Worm (Caenorhabditis elegans) whole organism, L1 larva: ENCODE results near the gene Y67D8B.1.
A peak's percentile ranks its signal among the peaks of the same experiment; 100 is the strongest.

Source experiments
- C04F5.9 ChIP-seq: sonication (generic microtip); optimal IDR thresholded peaks from 2 replicates; lab custom pipeline; 2016; ENCODE audit warnings: missing genetic modification characterization, missing compliant biosample characterization
- Y116A8C.19 ChIP-seq: sonication (generic microtip); optimal IDR thresholded peaks from 2 replicates; lab custom pipeline; 2016; ENCODE audit warnings: missing compliant biosample characterization, missing genetic modification characterization, borderline replicate concordance
- aha-1 ChIP-seq: fragments of 150-350 bp; optimal IDR thresholded peaks from 2 replicates; lab custom pipeline; 2014; ENCODE audit warnings: missing biosample characterization, missing genetic modification characterization
- alr-1 ChIP-seq: fragments of 200-800 bp; sonication (Bioruptor generic); optimal IDR thresholded peaks from 2 replicates; lab custom pipeline; 2018; ENCODE audit warnings: borderline replicate concordance, mild to moderate bottlenecking, missing genetic modification characterization, missing compliant biosample characterization
- ama-1 ChIP-seq: fragments of 150-350 bp; optimal IDR thresholded peaks from 2 replicates; lab custom pipeline; 2014
- ceh-8 ChIP-seq: fragments of 200-800 bp; sonication (Bioruptor generic); optimal IDR thresholded peaks from 2 replicates; lab custom pipeline; 2018; ENCODE audit warnings: mild to moderate bottlenecking, missing genetic modification characterization, moderate library complexity, missing compliant biosample characterization
- ceh-82 ChIP-seq, 3 experiments: fragments of 150-350 bp in 1 of 3; sonication (generic microtip) in 2 of 3; optimal IDR thresholded peaks; 2 replicates each; lab custom pipeline; 2014 to 2017; ENCODE audit warnings: missing biosample characterization in 3 of 3, missing genetic modification characterization in 3 of 3
- ceh-90 ChIP-seq: sonication (generic microtip); optimal IDR thresholded peaks from 2 replicates; lab custom pipeline; 2016; ENCODE audit warnings: missing genetic modification characterization, missing compliant biosample characterization
- ces-1 ChIP-seq: fragments of 150-350 bp; optimal IDR thresholded peaks from 2 replicates; lab custom pipeline; 2014; ENCODE audit warnings: missing biosample characterization, missing genetic modification reagents, missing genetic modification characterization
- dsc-1 ChIP-seq: sonication (generic microtip); optimal IDR thresholded peaks from 2 replicates; lab custom pipeline; 2016; ENCODE audit warnings: mild to moderate bottlenecking, missing genetic modification characterization, missing compliant biosample characterization
- efl-1 ChIP-seq, 4 experiments: fragments of 150-350 bp; optimal IDR thresholded peaks in 3 of 4; peaks in 1 of 4; 1 replicate in 1 of 4; 2 replicates in 3 of 4; lab custom pipeline; 2014; ENCODE audit warnings: missing biosample characterization in 2 of 4, missing genetic modification characterization in 2 of 4, missing genetic modification reagents in 2 of 4
- egl-13 ChIP-seq: sonication (generic microtip); optimal IDR thresholded peaks from 2 replicates; lab custom pipeline; 2016; ENCODE audit warnings: missing genotype, missing genetic modification reagents, missing genetic modification characterization, missing compliant biosample characterization
- egl-27 ChIP-seq, 2 experiments: fragments of 150-350 bp in 1 of 2; sonication (generic microtip); optimal IDR thresholded peaks; 3 replicates each; lab custom pipeline; 2017 to 2018; ENCODE audit warnings: missing biosample characterization in 2 of 2, missing genetic modification characterization in 2 of 2, missing genetic modification reagents in 2 of 2
- elt-2 ChIP-seq: sonication (generic microtip); optimal IDR thresholded peaks from 2 replicates; lab custom pipeline; 2016; ENCODE audit warnings: missing genetic modification characterization, mild to moderate bottlenecking, inconsistent platforms, missing compliant biosample characterization, missing genetic modification reagents
- fkh-10 ChIP-seq: sonication (generic microtip); optimal IDR thresholded peaks from 2 replicates; lab custom pipeline; 2017; ENCODE audit warnings: missing biosample characterization, missing genetic modification reagents, missing genetic modification characterization
- fkh-8 ChIP-seq: sonication (generic microtip); optimal IDR thresholded peaks from 2 replicates; lab custom pipeline; 2016; ENCODE audit warnings: mild to moderate bottlenecking, missing genetic modification characterization, missing compliant biosample characterization
- fos-1 ChIP-seq: fragments of 150-350 bp; optimal IDR thresholded peaks from 2 replicates; lab custom pipeline; 2014; ENCODE audit warnings: missing biosample characterization, missing genetic modification characterization
- hpl-2 ChIP-seq: fragments of 150-350 bp; optimal IDR thresholded peaks from 2 replicates; lab custom pipeline; 2014; ENCODE audit warnings: missing biosample characterization, missing genetic modification reagents, missing genetic modification characterization
- irx-1 ChIP-seq: sonication (generic microtip); optimal IDR thresholded peaks from 2 replicates; lab custom pipeline; 2016; ENCODE audit warnings: missing genetic modification characterization, missing compliant biosample characterization
- isw-1 ChIP-seq: fragments of 200-800 bp; sonication (Bioruptor generic); IDR thresholded peaks from 2 replicates; pipeline ENCODE4 v1.3.6; 2022; ENCODE audit warnings: missing genetic modification characterization, missing compliant biosample characterization
- jun-1 ChIP-seq: fragments of 150-350 bp; optimal IDR thresholded peaks from 2 replicates; lab custom pipeline; 2014; ENCODE audit warnings: missing biosample characterization, missing genetic modification reagents, missing genetic modification characterization
- lin-14 ChIP-seq: fragments of 200-800 bp; sonication (Bioruptor generic); optimal IDR thresholded peaks from 2 replicates; lab custom pipeline; 2018; ENCODE audit warnings: mild to moderate bottlenecking, missing genetic modification characterization, moderate library complexity, missing compliant biosample characterization
- lin-35 ChIP-seq, 2 experiments: fragments of 150-350 bp; optimal IDR thresholded peaks; 2 replicates each; lab custom pipeline; 2014; ENCODE audit warnings: missing biosample characterization in 2 of 2, missing genetic modification characterization in 2 of 2, missing genetic modification reagents in 2 of 2
- lin-39 ChIP-seq: fragments of 150-350 bp; optimal IDR thresholded peaks from 2 replicates; lab custom pipeline; 2014; ENCODE audit warnings: missing biosample characterization, missing genetic modification reagents, missing genetic modification characterization
- mdl-1 ChIP-seq, 2 experiments: fragments of 150-350 bp; optimal IDR thresholded peaks; 2 replicates each; lab custom pipeline; 2014 to 2017; ENCODE audit warnings: missing biosample characterization in 2 of 2, missing genetic modification characterization in 2 of 2, inconsistent platforms in 1 of 2
- nhr-12 ChIP-seq: sonication (generic microtip); optimal IDR thresholded peaks from 2 replicates; lab custom pipeline; 2017; ENCODE audit warnings: missing biosample characterization, missing genetic modification characterization
- nhr-19 ChIP-seq: fragments of 200-800 bp; sonication (Bioruptor generic); conservative IDR thresholded peaks from 2 replicates; pipeline ENCODE4 v1.3.6; 2022; ENCODE audit warnings: missing genetic modification characterization, missing compliant biosample characterization
- nhr-47 ChIP-seq: sonication (generic microtip); optimal IDR thresholded peaks from 2 replicates; lab custom pipeline; 2016; ENCODE audit warnings: mild to moderate bottlenecking, missing genetic modification characterization, moderate library complexity, missing compliant biosample characterization
- nhr-71 ChIP-seq: sonication (generic microtip); optimal IDR thresholded peaks from 2 replicates; lab custom pipeline; 2016; ENCODE audit warnings: mild to moderate bottlenecking, missing genetic modification characterization, moderate library complexity, missing compliant biosample characterization
- nhr-77 ChIP-seq: fragments of 150-350 bp; optimal IDR thresholded peaks from 2 replicates; lab custom pipeline; 2014; ENCODE audit warnings: missing biosample characterization, missing genetic modification characterization
- nhr-85 ChIP-seq: sonication (generic microtip); peaks from one replicate; lab custom pipeline; 2016; ENCODE audit warnings: missing genetic modification characterization, inconsistent platforms, missing compliant biosample characterization
- pag-3 ChIP-seq: sonication (generic microtip); optimal IDR thresholded peaks from 2 replicates; lab custom pipeline; 2017; ENCODE audit warnings: missing genetic modification characterization, mild to moderate bottlenecking, missing compliant biosample characterization, antibody characterized with exemption, borderline replicate concordance; ENCODE audit not compliant: insufficient read depth
- pqm-1 ChIP-seq: sonication (generic microtip); optimal IDR thresholded peaks from 3 replicates; lab custom pipeline; 2017; ENCODE audit warnings: missing biosample characterization, missing genetic modification characterization
- skn-1 ChIP-seq: fragments of 150-350 bp; optimal IDR thresholded peaks from 2 replicates; lab custom pipeline; 2014; ENCODE audit warnings: missing biosample characterization, missing genetic modification characterization
- sox-4 ChIP-seq: sonication (generic microtip); optimal IDR thresholded peaks from 2 replicates; lab custom pipeline; 2016; ENCODE audit warnings: missing genetic modification characterization, missing compliant biosample characterization
- swsn-7 ChIP-seq: sonication (generic microtip); optimal IDR thresholded peaks from 2 replicates; lab custom pipeline; 2016; ENCODE audit warnings: missing genetic modification characterization, missing compliant biosample characterization
- tbx-2 ChIP-seq: sonication (generic microtip); optimal IDR thresholded peaks from 2 replicates; lab custom pipeline; 2016; ENCODE audit warnings: missing genetic modification characterization, missing compliant biosample characterization
- unc-130 ChIP-seq: fragments of 150-350 bp; optimal IDR thresholded peaks from 2 replicates; lab custom pipeline; 2017; ENCODE audit warnings: missing biosample characterization, missing genetic modification characterization, inconsistent platforms
- unc-30 ChIP-seq: sonication (generic microtip); optimal IDR thresholded peaks from 2 replicates; lab custom pipeline; 2017; ENCODE audit warnings: missing biosample characterization, missing genetic modification characterization
- unc-62 ChIP-seq: fragments of 150-350 bp; optimal IDR thresholded peaks from 2 replicates; lab custom pipeline; 2014; ENCODE audit warnings: missing biosample characterization, missing genetic modification reagents, missing genetic modification characterization
- unc-86 ChIP-seq: sonication (generic microtip); optimal IDR thresholded peaks from 2 replicates; lab custom pipeline; 2016; ENCODE audit warnings: missing genetic modification characterization, missing compliant biosample characterization
- zag-1 ChIP-seq: fragments of 150-350 bp; optimal IDR thresholded peaks from 2 replicates; lab custom pipeline; 2014; ENCODE audit warnings: missing biosample characterization, missing genetic modification characterization
- ztf-4 ChIP-seq: fragments of 150-350 bp; optimal IDR thresholded peaks from 2 replicates; lab custom pipeline; 2014; ENCODE audit warnings: missing biosample characterization, missing genetic modification characterization

Gene Y67D8B.1

DNA sequence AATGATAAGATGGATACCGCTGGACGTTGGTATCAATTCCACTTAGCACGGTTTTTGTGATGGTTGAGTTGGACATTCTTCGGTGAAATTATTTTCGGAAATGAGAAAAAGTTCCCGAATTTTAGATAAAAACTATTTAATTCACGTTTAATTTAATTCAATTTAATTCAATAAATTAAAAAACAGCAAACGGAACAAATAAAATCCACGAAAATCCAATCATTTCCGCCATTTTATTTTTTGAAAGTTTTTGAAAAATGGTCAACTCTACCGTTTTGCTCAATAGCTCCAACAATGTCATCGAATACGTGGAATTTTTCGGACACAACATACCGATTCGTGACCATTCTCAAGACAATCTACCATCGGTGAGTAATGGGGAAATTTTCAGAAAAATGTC is 29.7 kb upstream of the Y67D8B.1 start, which contains the start of the genes Y67D8B.3 and Y67D8B.5 (continued):
- TF ChIP-seq lin-14 (GFP tag; lab: Kevin White, UChicago), result no peak
- no peak for TF ChIP-seq fkh-10 (GFP tag; lab: Kevin White, UChicago)
- TF ChIP-seq mdl-1 (tag; optimal IDR thresholded peaks at IDR 0.05; lab: Kevin White, UChicago), result no peak
- TF ChIP-seq lin-35 (GFP tag; optimal IDR thresholded peaks at IDR 0.05; lab: Kevin White, UChicago), result no peak
- no peak for TF ChIP-seq Y116A8C.19

DNA sequence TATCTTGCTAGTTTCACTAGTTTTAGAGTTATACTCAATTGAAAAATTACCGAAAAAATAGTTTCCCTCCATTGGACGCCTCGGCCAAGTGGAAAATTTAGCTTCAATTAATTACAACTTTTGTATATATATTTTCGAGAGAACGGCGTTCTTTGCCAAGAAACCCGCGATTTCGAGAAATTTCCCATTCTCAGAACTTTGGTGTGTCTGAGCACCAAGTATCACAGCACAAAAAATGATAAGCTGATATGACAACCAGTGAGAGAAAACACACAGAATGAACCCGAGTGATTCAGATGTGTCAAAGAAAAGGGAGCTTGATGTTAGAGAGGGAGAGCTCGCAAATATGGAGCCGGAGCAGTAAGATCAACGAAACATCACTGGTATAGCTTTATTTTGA is 26.6 kb upstream of the Y67D8B.1 start:
- peak; percentile 50 for TF ChIP-seq dsc-1 (tag; lab: Kevin White, UChicago)
- no peak for TF ChIP-seq pag-3
- no peak for TF ChIP-seq nhr-77 (tag; lab: Kevin White, UChicago)
- no peak for TF ChIP-seq unc-86
- TF ChIP-seq unc-62 (GFP tag; lab: Kevin White, UChicago), result no peak
- TF ChIP-seq nhr-12 (tag; lab: Kevin White, UChicago), result no peak
- no peak for TF ChIP-seq elt-2 (tag; lab: Kevin White, UChicago)
- TF ChIP-seq ceh-8 (GFP tag; lab: Kevin White, UChicago), result no peak
- TF ChIP-seq egl-27 (tag; optimal IDR thresholded peaks at IDR 0.05; lab: Kevin White, UChicago), result no peak
- peak; percentile 43 for TF ChIP-seq nhr-47 (tag; lab: Kevin White, UChicago)
- TF ChIP-seq ceh-90, result no peak
- no peak for TF ChIP-seq ceh-82 (tag; optimal IDR thresholded peaks at IDR 0.05; lab: Kevin White, UChicago)
- no peak for TF ChIP-seq unc-30 (tag; lab: Kevin White, UChicago)
- TF ChIP-seq mdl-1 (tag; optimal IDR thresholded peaks at IDR 0.05; lab: Kevin White, UChicago), result no peak
- TF ChIP-seq pqm-1 (tag; lab: Kevin White, UChicago), result no peak
- no peak for TF ChIP-seq fos-1
- no peak for TF ChIP-seq tbx-2 (tag; lab: Kevin White, UChicago)
- no peak for TF ChIP-seq efl-1 (optimal IDR thresholded peaks at IDR 0.05; lab: Kevin White, UChicago)
- no peak for TF ChIP-seq efl-1 (GFP tag; optimal IDR thresholded peaks at IDR 0.05 in 1 of 2; lab: Kevin White, UChicago)
- no peak for TF ChIP-seq unc-130 (tag; lab: Kevin White, UChicago)
- no peak for TF ChIP-seq nhr-85 (tag; lab: Kevin White, UChicago)
- TF ChIP-seq zag-1, result no peak
- TF ChIP-seq aha-1 (tag; lab: Kevin White, UChicago), result no peak
- no peak for TF ChIP-seq Y116A8C.19
- TF ChIP-seq ces-1, result no peak
- no peak for TF ChIP-seq ama-1 (lab: Kevin White, UChicago)
- TF ChIP-seq irx-1, result no peak
- no peak for TF ChIP-seq ztf-4 (tag; lab: Kevin White, UChicago)
- TF ChIP-seq egl-13 (tag; lab: Kevin White, UChicago), result no peak
- TF ChIP-seq skn-1 (tag; lab: Kevin White, UChicago), result no peak
- no peak for TF ChIP-seq isw-1 (GFP tag; lab: Robert Waterston, UW)
- TF ChIP-seq lin-39 (tag; lab: Kevin White, UChicago), result no peak
- TF ChIP-seq swsn-7 (tag; lab: Kevin White, UChicago), result no peak
- peak; percentile 57 for TF ChIP-seq nhr-71 (tag; lab: Kevin White, UChicago)
- no peak for TF ChIP-seq nhr-19 (GFP tag; lab: Robert Waterston, UW)
- peak; percentile 76 for TF ChIP-seq fkh-8 (tag; lab: Kevin White, UChicago)
- peak; percentile 19 for TF ChIP-seq sox-4
- TF ChIP-seq C04F5.9 (tag; lab: Kevin White, UChicago), result no peak
- TF ChIP-seq alr-1 (tag; lab: Kevin White, UChicago), result no peak
- TF ChIP-seq jun-1, result no peak
- no peak for TF ChIP-seq hpl-2 (GFP tag; lab: Kevin White, UChicago)
